Worm (Caenorhabditis elegans): ENCODE data around the gene F09E5.7.

F09E5.7 gene

ce11 chrII:5336660-5337494 lies 15.0 kb upstream of the F09E5.7 start (continued):
- peak; percentile 18 for TF ChIP-seq ceh-8 (GFP tag; optimal IDR thresholded peaks at IDR 0.05)
- TF ChIP-seq unc-62 (GFP tag; optimal IDR thresholded peaks at IDR 0.05): no peak
- TF ChIP-seq dpl-1 (GFP tag; optimal IDR thresholded peaks at IDR 0.05): peak; percentile 25 to 58 (median 53)
- no peak for TF ChIP-seq mef-2 (tag; optimal IDR thresholded peaks at IDR 0.05)
- TF ChIP-seq F16B12.6 (tag; optimal IDR thresholded peaks at IDR 0.05): no peak
- no peak for TF ChIP-seq Y116A8C.19 (tag; optimal IDR thresholded peaks at IDR 0.05; ENCODE audit: borderline replicate concordance)
- TF ChIP-seq ztf-4 (tag; optimal IDR thresholded peaks at IDR 0.05): peak; percentile 48
- TF ChIP-seq sox-4 (tag; optimal IDR thresholded peaks at IDR 0.05): no peak
- TF ChIP-seq lin-15B (tag; optimal IDR thresholded peaks at IDR 0.05): no peak
- no peak for TF ChIP-seq nhr-28 (tag; optimal IDR thresholded peaks at IDR 0.05)
- TF ChIP-seq hlh-17 (GFP tag; optimal IDR thresholded peaks at IDR 0.05; ENCODE audit: borderline replicate concordance): no peak
- TF ChIP-seq isw-1 (GFP tag; IDR thresholded peaks at IDR 0.05): 0 out of 2 replicates have a peak, but pooled peaks have one; percentile 14
- TF ChIP-seq skn-1 (tag; optimal IDR thresholded peaks at IDR 0.05): peak; percentile 69
- TF ChIP-seq unc-98 (GFP tag; IDR thresholded peaks at IDR 0.05): no peak
- TF ChIP-seq fkh-4 (tag; optimal IDR thresholded peaks at IDR 0.05; ENCODE audit: borderline replicate concordance): no peak
- peak; percentile 11 for TF ChIP-seq egl-13 (tag; optimal IDR thresholded peaks at IDR 0.05)
- peak; percentile 27 for TF ChIP-seq C16A3.4 (tag; optimal IDR thresholded peaks at IDR 0.05)
- TF ChIP-seq unc-30 (tag; optimal IDR thresholded peaks at IDR 0.05): no peak
- peak; percentile 56 for TF ChIP-seq xbp-1 (tag; optimal IDR thresholded peaks at IDR 0.05)
- no peak for TF ChIP-seq hlh-4 (tag; optimal IDR thresholded peaks at IDR 0.05)
- no peak for TF ChIP-seq snpc-4 (tag; optimal IDR thresholded peaks at IDR 0.05)
- no peak for TF ChIP-seq nhr-12 (tag; optimal IDR thresholded peaks at IDR 0.05)
- TF ChIP-seq nhr-19 (GFP tag; conservative IDR thresholded peaks at IDR 0.05): peak; percentile 57
- peak; percentile 58 for TF ChIP-seq irx-1 (tag; optimal IDR thresholded peaks at IDR 0.05)
- peak; percentile 87 for TF ChIP-seq blmp-1 (tag; optimal IDR thresholded peaks at IDR 0.05)
- peak; percentile 54 to 68 (median 55) for TF ChIP-seq ceh-82 (tag; optimal IDR thresholded peaks at IDR 0.05)
- TF ChIP-seq grh-1 (GFP tag; IDR thresholded peaks at IDR 0.05): no peak
- no peak for TF ChIP-seq tlp-1 (tag; optimal IDR thresholded peaks at IDR 0.05)
- no peak for TF ChIP-seq ets-5 (GFP tag; IDR thresholded peaks at IDR 0.05)
- TF ChIP-seq mdl-1 (tag; optimal IDR thresholded peaks at IDR 0.05): peak in 1 of 2 experiments; percentile 65
- peak; percentile 72 for TF ChIP-seq elt-2 (tag; optimal IDR thresholded peaks at IDR 0.05)
- no peak for TF ChIP-seq sup-37 (GFP tag; optimal IDR thresholded peaks at IDR 0.05)
- peak; percentile 92 for TF ChIP-seq lin-14 (GFP tag; optimal IDR thresholded peaks at IDR 0.05)
- TF ChIP-seq nhr-76 (tag; optimal IDR thresholded peaks at IDR 0.05): no peak
- peak; percentile 80 for TF ChIP-seq mep-1 (tag; optimal IDR thresholded peaks at IDR 0.05)
- peak; percentile 59 for TF ChIP-seq unc-86 (tag; optimal IDR thresholded peaks at IDR 0.05)
- peak; percentile 71 to 77 for TF ChIP-seq lin-35 (GFP tag; optimal IDR thresholded peaks at IDR 0.05)
- peak; percentile 9 for TF ChIP-seq zag-1 (tag; optimal IDR thresholded peaks at IDR 0.05)
- TF ChIP-seq aha-1 (tag; optimal IDR thresholded peaks at IDR 0.05): no peak
- peak; percentile 46 for TF ChIP-seq pax-3 (tag; optimal IDR thresholded peaks at IDR 0.05)
- no peak for TF ChIP-seq aly-2 (tag; optimal IDR thresholded peaks at IDR 0.05)
- no peak for TF ChIP-seq mab-9 (GFP tag; IDR thresholded peaks at IDR 0.05)
- TF ChIP-seq tbx-2 (tag; optimal IDR thresholded peaks at IDR 0.05): peak; percentile 70
- no peak for TF ChIP-seq C34B4.2 (tag; optimal IDR thresholded peaks at IDR 0.05)
- TF ChIP-seq lsy-2 (tag; optimal IDR thresholded peaks at IDR 0.05): peak; percentile 55 to 79
- peak; percentile 79 for TF ChIP-seq swsn-7 (tag; optimal IDR thresholded peaks at IDR 0.05)
- TF ChIP-seq rnt-1 (tag; optimal IDR thresholded peaks at IDR 0.05): peak; percentile 72
- TF ChIP-seq pag-3 (tag; optimal IDR thresholded peaks at IDR 0.05; ENCODE audit: borderline replicate concordance, insufficient read depth): no peak
- TF ChIP-seq elt-3 (tag; optimal IDR thresholded peaks at IDR 0.05): peak in 2 of 6 experiments; percentile 12 to 55
- no peak for TF ChIP-seq vab-15 (tag; optimal IDR thresholded peaks at IDR 0.05)
- peak; percentile 81 for TF ChIP-seq fkh-8 (tag; optimal IDR thresholded peaks at IDR 0.05)
